Fruit fly (Drosophila melanogaster): ENCODE data around the gene Usp39.

DNA sequence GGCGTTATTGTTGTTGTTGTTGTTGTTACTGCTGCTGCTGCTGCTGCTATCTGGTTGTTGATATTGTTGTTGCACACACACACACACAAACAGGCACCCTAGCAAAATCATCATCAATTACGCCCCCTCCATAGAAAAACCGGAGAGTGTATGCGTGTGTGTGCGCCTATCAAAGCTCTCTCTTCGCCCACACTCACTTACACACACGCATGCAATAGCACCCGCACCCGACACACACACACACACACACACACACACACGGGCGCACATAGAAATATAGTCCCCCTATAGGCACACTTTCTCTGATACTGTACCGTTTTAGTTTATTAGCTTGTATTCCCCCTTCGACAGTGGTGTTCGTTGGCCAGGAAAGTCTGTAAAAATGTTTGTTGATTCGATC, 43.6 kb upstream of the Usp39 start:
- no peak for TF ChIP-seq HLH106 (tag; optimal IDR thresholded peaks at IDR 0.05)
- TF ChIP-seq N (GFP tag; optimal IDR thresholded peaks at IDR 0.05) = no peak
- no peak for TF ChIP-seq woc (GFP tag; optimal IDR thresholded peaks at IDR 0.05)
- TF ChIP-seq sv (GFP tag; optimal IDR thresholded peaks at IDR 0.05) = no peak
- TF ChIP-seq ey (GFP tag; optimal IDR thresholded peaks at IDR 0.05) = no peak
- TF ChIP-seq Sp1 (GFP tag; optimal IDR thresholded peaks at IDR 0.05) = no peak
- TF ChIP-seq usp (GFP tag; optimal IDR thresholded peaks at IDR 0.05) = no peak

All from whole organism, wandering third instar larva.